Worm (Caenorhabditis elegans) whole organism, mixed stage, embryonic: Measurements from ENCODE around the gene F44E7.9.

Experiments used
- M03D4.4 ChIP-seq: sonication (generic microtip); optimal IDR thresholded peaks from 2 replicates; lab custom pipeline; 2017; ENCODE audit warnings: mild to moderate bottlenecking, missing genetic modification characterization, missing compliant biosample characterization
- bed-3 ChIP-seq: fragments of 200-800 bp; sonication (Bioruptor generic); optimal IDR thresholded peaks from 3 replicates; lab custom pipeline; 2018; ENCODE audit warnings: mild to moderate bottlenecking, missing genetic modification characterization, moderate library complexity, missing compliant biosample characterization
- blmp-1 ChIP-seq: fragments of 150-350 bp; optimal IDR thresholded peaks from 2 replicates; lab custom pipeline; 2014; ENCODE audit warnings: missing biosample characterization, missing genetic modification characterization
- ceh-39 ChIP-seq: fragments of 150-350 bp; optimal IDR thresholded peaks from 2 replicates; lab custom pipeline; 2014; ENCODE audit warnings: missing biosample characterization, missing genetic modification characterization
- ceh-43 ChIP-seq: fragments of 200-800 bp; sonication (Bioruptor generic); optimal IDR thresholded peaks from 2 replicates; lab custom pipeline; 2018; ENCODE audit warnings: mild to moderate bottlenecking, missing genetic modification characterization, moderate library complexity, missing compliant biosample characterization
- ceh-83 ChIP-seq: fragments of 200-800 bp; sonication (Bioruptor generic); optimal IDR thresholded peaks from 2 replicates; lab custom pipeline; 2018; ENCODE audit warnings: mild to moderate bottlenecking, missing genetic modification characterization, missing compliant biosample characterization
- cnd-1 ChIP-seq: fragments of 200-800 bp; sonication (Bioruptor generic); optimal IDR thresholded peaks from 2 replicates; lab custom pipeline; 2018; ENCODE audit warnings: mild to moderate bottlenecking, missing genetic modification characterization, missing compliant biosample characterization
- drap-1 ChIP-seq: fragments of 200-800 bp; sonication (Bioruptor generic); optimal IDR thresholded peaks from 3 replicates; lab custom pipeline; 2018; ENCODE audit warnings: mild to moderate bottlenecking, missing genetic modification characterization, missing compliant biosample characterization
- ham-2 ChIP-seq: fragments of 200-800 bp; sonication (Bioruptor generic); optimal IDR thresholded peaks from 2 replicates; lab custom pipeline; 2018; ENCODE audit warnings: mild to moderate bottlenecking, missing genetic modification characterization, missing compliant biosample characterization
- hlh-1 ChIP-seq: fragments of 150-350 bp; optimal IDR thresholded peaks from 2 replicates; lab custom pipeline; 2014; ENCODE audit warnings: missing biosample characterization, missing genetic modification reagents, missing genetic modification characterization
- lin-13 ChIP-seq: fragments of 150-350 bp; optimal IDR thresholded peaks from 2 replicates; lab custom pipeline; 2014; ENCODE audit warnings: missing biosample characterization, missing genetic modification characterization
- lin-32 ChIP-seq: fragments of 200-800 bp; sonication (Bioruptor generic); optimal IDR thresholded peaks from 2 replicates; lab custom pipeline; 2018; ENCODE audit warnings: mild to moderate bottlenecking, missing genetic modification characterization, missing compliant biosample characterization
- lsy-2 ChIP-seq: fragments of 150-350 bp; optimal IDR thresholded peaks from 2 replicates; lab custom pipeline; 2014; ENCODE audit warnings: missing biosample characterization, missing genetic modification characterization
- mab-5 ChIP-seq: fragments of 150-350 bp; optimal IDR thresholded peaks from 2 replicates; lab custom pipeline; 2014; ENCODE audit warnings: missing biosample characterization, missing genetic modification characterization
- mls-2 ChIP-seq: sonication (generic microtip); optimal IDR thresholded peaks from 2 replicates; lab custom pipeline; 2016; ENCODE audit warnings: mild to moderate bottlenecking, missing genetic modification characterization, moderate library complexity, missing compliant biosample characterization
- nhr-12 ChIP-seq: fragments of 150-350 bp; optimal IDR thresholded peaks from 2 replicates; lab custom pipeline; 2014; ENCODE audit warnings: missing biosample characterization, missing genetic modification characterization
- nhr-2 ChIP-seq: fragments of 150-350 bp; optimal IDR thresholded peaks from 2 replicates; lab custom pipeline; 2014; ENCODE audit warnings: missing biosample characterization, missing genetic modification characterization
- nhr-237 ChIP-seq: fragments of 150-350 bp; optimal IDR thresholded peaks from 2 replicates; lab custom pipeline; 2014; ENCODE audit warnings: missing biosample characterization, missing genetic modification characterization
- nhr-28 ChIP-seq: fragments of 150-350 bp; optimal IDR thresholded peaks from 2 replicates; lab custom pipeline; 2014; ENCODE audit warnings: missing biosample characterization, missing genetic modification characterization
- nhr-76 ChIP-seq: sonication (generic microtip); optimal IDR thresholded peaks from 2 replicates; lab custom pipeline; 2017; ENCODE audit warnings: missing biosample characterization, missing genetic modification characterization
- pha-4 ChIP-seq: fragments of 150-350 bp; optimal IDR thresholded peaks from 2 replicates; lab custom pipeline; 2018; ENCODE audit warnings: missing biosample characterization, missing genetic modification reagents, missing genetic modification characterization
- sem-2 ChIP-seq: fragments of 200-800 bp; sonication (Bioruptor generic); optimal IDR thresholded peaks from 2 replicates; lab custom pipeline; 2018; ENCODE audit warnings: mild to moderate bottlenecking, missing genetic modification characterization, missing compliant biosample characterization
- sptf-1 ChIP-seq: sonication (generic microtip); optimal IDR thresholded peaks from 2 replicates; lab custom pipeline; 2017; ENCODE audit warnings: mild to moderate bottlenecking, missing genetic modification characterization, moderate library complexity, missing compliant biosample characterization
- tbx-8 ChIP-seq: fragments of 200-800 bp; sonication (Bioruptor generic); optimal IDR thresholded peaks from 2 replicates; lab custom pipeline; 2018; ENCODE audit warnings: mild to moderate bottlenecking, missing genetic modification characterization, moderate library complexity, missing compliant biosample characterization
- unc-120 ChIP-seq: sonication (generic microtip); optimal IDR thresholded peaks from 2 replicates; lab custom pipeline; 2017; ENCODE audit warnings: missing genetic modification characterization, missing compliant biosample characterization; ENCODE audit not compliant: poor library complexity, severe bottlenecking
- unc-39 ChIP-seq: fragments of 150-350 bp; optimal IDR thresholded peaks from 2 replicates; lab custom pipeline; 2014; ENCODE audit warnings: missing biosample characterization, missing genetic modification characterization
- unc-62 ChIP-seq: fragments of 150-350 bp; optimal IDR thresholded peaks from 2 replicates; lab custom pipeline; 2014; ENCODE audit warnings: missing biosample characterization, missing genetic modification reagents, missing genetic modification characterization
- zip-8 ChIP-seq: fragments of 150-350 bp; optimal IDR thresholded peaks from 2 replicates; lab custom pipeline; 2014; ENCODE audit warnings: missing biosample characterization, missing genetic modification characterization

F44E7.9 gene

DNA sequence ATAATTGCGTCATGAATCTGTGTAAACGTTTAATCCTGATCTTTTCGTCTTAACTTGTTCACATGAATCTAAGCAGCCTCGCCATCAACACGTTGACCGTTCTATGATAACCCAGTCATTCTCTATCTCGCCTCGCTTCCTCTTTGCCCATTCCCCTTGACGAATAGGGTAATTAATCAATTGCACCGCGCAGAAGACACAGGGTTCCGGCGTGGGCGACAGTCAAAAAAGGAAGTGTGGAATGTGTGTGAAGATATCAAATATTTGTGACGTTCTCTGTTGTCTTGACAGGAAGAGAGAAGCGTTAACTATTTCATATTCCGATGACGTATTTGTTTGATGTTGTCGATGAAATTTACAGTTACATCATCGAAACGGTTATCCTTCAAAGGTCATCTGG lies 41.8 kb downstream of the F44E7.9 start:
- no peak for TF ChIP-seq ceh-43 (GFP tag; lab: Kevin White, UChicago)
- no peak for TF ChIP-seq tbx-8 (GFP tag; lab: Kevin White, UChicago)
- TF ChIP-seq ham-2: no peak
- TF ChIP-seq lin-13: no peak
- no peak for TF ChIP-seq unc-39 (tag; lab: Kevin White, UChicago)
- TF ChIP-seq cnd-1 (tag; lab: Kevin White, UChicago): no peak
- TF ChIP-seq hlh-1 (tag; lab: Kevin White, UChicago): no peak
- no peak for TF ChIP-seq ceh-39
- TF ChIP-seq nhr-12 (tag; lab: Kevin White, UChicago): no peak
- no peak for TF ChIP-seq nhr-2 (tag; lab: Kevin White, UChicago)
- TF ChIP-seq zip-8 (tag; lab: Kevin White, UChicago): no peak
- no peak for TF ChIP-seq pha-4 (tag; lab: Kevin White, UChicago)
- no peak for TF ChIP-seq nhr-28 (tag; lab: Kevin White, UChicago)
- TF ChIP-seq bed-3: no peak
- TF ChIP-seq, all 35 proteins: peak for 0

- no peak for TF ChIP-seq ceh-39
- no peak for TF ChIP-seq nhr-76
- TF ChIP-seq pha-4 (tag; lab: Kevin White, UChicago): no peak
- no peak for TF ChIP-seq zip-8 (tag; lab: Kevin White, UChicago)
- no peak for TF ChIP-seq nhr-28 (tag; lab: Kevin White, UChicago)
- TF ChIP-seq lin-32 (GFP tag; lab: Kevin White, UChicago): no peak
- TF ChIP-seq unc-62: no peak
- TF ChIP-seq nhr-237 (tag; lab: Kevin White, UChicago): no peak
- no peak for TF ChIP-seq M03D4.4 (tag; lab: Kevin White, UChicago)
- TF ChIP-seq sptf-1 (tag; lab: Kevin White, UChicago): no peak
- no peak for TF ChIP-seq mls-2 (tag; lab: Kevin White, UChicago)
- no peak for TF ChIP-seq lin-13
- no peak for TF ChIP-seq hlh-1 (tag; lab: Kevin White, UChicago)
- no peak for TF ChIP-seq tbx-8 (GFP tag; lab: Kevin White, UChicago)
- no peak for TF ChIP-seq drap-1 (GFP tag; lab: Kevin White, UChicago)
- TF ChIP-seq mab-5 (tag; lab: Kevin White, UChicago): no peak
- TF ChIP-seq lsy-2 (tag; lab: Kevin White, UChicago): no peak
- TF ChIP-seq ham-2: no peak
Observed at ce11 chrV:5833531-5833930, 42.5 kb downstream of the F44E7.9 start, which contains the start of gene srh-76. Gene srh-76 (plus strand): TSS chrV:5833831.

- TF ChIP-seq mls-2 (tag; lab: Kevin White, UChicago) (no peak), lsy-2 (tag; lab: Kevin White, UChicago) (no peak), hlh-1 (tag; lab: Kevin White, UChicago) (no peak), bed-3 (no peak), M03D4.4 (tag; lab: Kevin White, UChicago) (no peak), unc-120 (tag; lab: Kevin White, UChicago) (no peak), unc-62 (no peak), zip-8 (tag; lab: Kevin White, UChicago) (no peak), nhr-12 (tag; lab: Kevin White, UChicago) (no peak)
Observed at ce11 chrV:5835397-5835796, 44.4 kb downstream of the F44E7.9 start.

DNA sequence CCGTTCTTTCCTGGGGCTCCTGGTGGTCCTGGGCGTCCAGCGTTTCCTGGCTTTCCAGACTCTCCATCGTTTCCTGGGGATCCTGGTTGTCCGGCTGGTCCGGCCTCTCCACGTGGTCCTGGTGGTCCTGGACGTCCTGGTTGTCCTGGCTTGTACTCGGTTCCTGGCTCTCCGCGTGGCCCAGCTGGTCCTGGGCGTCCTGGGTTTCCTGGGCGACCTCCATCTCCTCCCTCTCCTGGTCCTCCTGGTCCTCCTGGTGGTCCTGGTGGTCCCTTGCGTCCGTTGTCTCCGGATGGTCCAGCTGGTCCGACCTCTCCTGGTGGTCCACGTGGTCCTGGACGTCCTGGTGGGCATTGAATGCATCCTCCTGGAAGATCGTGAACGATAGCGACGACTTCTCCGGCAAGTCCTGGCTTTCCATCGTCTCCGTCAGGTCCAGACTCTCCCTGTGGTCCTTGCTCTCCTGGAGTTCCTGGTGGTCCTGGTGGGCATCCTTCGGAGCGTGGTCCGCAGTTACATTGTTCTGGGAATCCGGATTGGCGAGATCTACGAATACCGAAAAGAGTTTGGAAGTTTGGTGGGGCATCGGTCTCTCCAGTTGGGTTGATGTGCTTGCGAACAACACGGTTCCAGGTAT lies 45.1 kb downstream of the F44E7.9 start:
- TF ChIP-seq unc-39 (tag; lab: Kevin White, UChicago) (no peak), sem-2 (GFP tag; lab: Kevin White, UChicago) (no peak), blmp-1 (tag; lab: Kevin White, UChicago) (no peak), nhr-2 (tag; lab: Kevin White, UChicago) (no peak), lin-13 (no peak), bed-3 (no peak), pha-4 (tag; lab: Kevin White, UChicago) (no peak), cnd-1 (tag; lab: Kevin White, UChicago) (no peak), mls-2 (tag; lab: Kevin White, UChicago) (no peak), nhr-28 (tag; lab: Kevin White, UChicago) (no peak), ceh-43 (GFP tag; lab: Kevin White, UChicago) (no peak)

DNA sequence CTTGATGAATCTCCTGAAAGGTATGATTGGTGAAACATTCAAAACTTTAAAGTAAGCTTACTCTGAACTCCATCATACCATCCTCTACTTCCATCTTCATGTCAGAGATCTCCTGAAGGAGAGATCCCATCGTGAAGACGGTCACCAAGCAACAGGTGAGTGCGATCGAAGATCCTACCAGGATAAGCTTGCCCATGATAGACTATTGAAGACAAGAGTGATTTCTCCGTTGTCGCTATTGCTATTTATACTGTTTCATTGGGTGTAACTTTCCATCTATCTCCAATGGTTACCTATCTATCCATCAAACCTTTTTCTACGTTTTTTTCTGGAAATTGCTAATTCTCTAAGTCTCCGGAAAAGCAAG lies 45.6 kb downstream of the F44E7.9 start, which contains the start of gene col-140:
Gene col-140, minus strand, starts transcription at position 219 of the 367 bp plus-strand sequence.
- TF ChIP-seq cnd-1 (tag; lab: Kevin White, UChicago): no peak
- no peak for TF ChIP-seq ham-2
- TF ChIP-seq sem-2 (GFP tag; lab: Kevin White, UChicago): no peak
- no peak for TF ChIP-seq nhr-76
- no peak for TF ChIP-seq mls-2 (tag; lab: Kevin White, UChicago)
- TF ChIP-seq M03D4.4 (tag; lab: Kevin White, UChicago): no peak
- no peak for TF ChIP-seq sptf-1 (tag; lab: Kevin White, UChicago)
- no peak for TF ChIP-seq zip-8 (tag; lab: Kevin White, UChicago)
- no peak for TF ChIP-seq ceh-83 (GFP tag; lab: Kevin White, UChicago)
- no peak for TF ChIP-seq blmp-1 (tag; lab: Kevin White, UChicago)
- TF ChIP-seq hlh-1 (tag; lab: Kevin White, UChicago): no peak
- no peak for TF ChIP-seq unc-120 (tag; lab: Kevin White, UChicago)
- no peak for TF ChIP-seq lsy-2 (tag; lab: Kevin White, UChicago)
